Worm (Caenorhabditis elegans) whole organism, L3 larva: ENCODE results near the gene tag-275.

Experiments used
- ama-1 ChIP-seq: fragments of 150-350 bp; optimal IDR thresholded peaks from 2 replicates; lab custom pipeline; 2018
- ceh-28 ChIP-seq: fragments of 150-350 bp; optimal IDR thresholded peaks from 2 replicates; lab custom pipeline; 2014; ENCODE audit warnings: missing biosample characterization, missing genetic modification reagents, missing genetic modification characterization
- ceh-82 ChIP-seq: fragments of 150-350 bp; optimal IDR thresholded peaks from 2 replicates; lab custom pipeline; 2014; ENCODE audit warnings: missing biosample characterization, missing genetic modification characterization
- ceh-9 ChIP-seq: sonication (generic microtip); optimal IDR thresholded peaks from 2 replicates; lab custom pipeline; 2018; ENCODE audit warnings: missing biosample characterization, missing genetic modification characterization
- daf-12 ChIP-seq: fragments of 150-350 bp; optimal IDR thresholded peaks from 2 replicates; lab custom pipeline; 2014; ENCODE audit warnings: missing biosample characterization, missing genetic modification reagents, missing genetic modification characterization
- egl-27 ChIP-seq: sonication (generic microtip); optimal IDR thresholded peaks from 4 replicates; lab custom pipeline; 2017; ENCODE audit warnings: missing biosample characterization, missing genetic modification reagents, missing genetic modification characterization
- egl-5 ChIP-seq: fragments of 150-350 bp; optimal IDR thresholded peaks from 2 replicates; lab custom pipeline; 2017; ENCODE audit warnings: missing biosample characterization, missing genetic modification reagents, missing genetic modification characterization, inconsistent platforms
- elt-1 ChIP-seq: fragments of 150-350 bp; optimal IDR thresholded peaks from 2 replicates; lab custom pipeline; 2014; ENCODE audit warnings: missing biosample characterization, missing genetic modification characterization
- elt-2 ChIP-seq: sonication (generic microtip); optimal IDR thresholded peaks from 2 replicates; lab custom pipeline; 2016; ENCODE audit warnings: missing genetic modification reagents, mild to moderate bottlenecking, missing genetic modification characterization, missing compliant biosample characterization
- elt-3 ChIP-seq, 3 experiments: fragments of 150-350 bp in 1 of 3; sonication (generic microtip) in 2 of 3; optimal IDR thresholded peaks; 2 replicates in 2 of 3; 4 replicates in 1 of 3; lab custom pipeline; 2014 to 2017; ENCODE audit warnings: missing biosample characterization in 3 of 3, missing genetic modification characterization in 3 of 3
- eor-1 ChIP-seq, 2 experiments: fragments of 150-350 bp; optimal IDR thresholded peaks; 2 replicates each; lab custom pipeline; 2014 to 2018; ENCODE audit warnings: missing biosample characterization in 2 of 2, missing genetic modification characterization in 2 of 2
- fkh-2 ChIP-seq: fragments of 150-350 bp; optimal IDR thresholded peaks from 2 replicates; lab custom pipeline; 2014; ENCODE audit warnings: missing biosample characterization, missing genetic modification reagents, missing genetic modification characterization
- fos-1 ChIP-seq: fragments of 150-350 bp; optimal IDR thresholded peaks from 2 replicates; lab custom pipeline; 2014; ENCODE audit warnings: missing biosample characterization, missing genetic modification characterization
- hmg-11 ChIP-seq: sonication (generic microtip); optimal IDR thresholded peaks from 2 replicates; lab custom pipeline; 2016; ENCODE audit warnings: missing genetic modification characterization, missing compliant biosample characterization
- jun-1 ChIP-seq: fragments of 150-350 bp; optimal IDR thresholded peaks from 2 replicates; lab custom pipeline; 2014; ENCODE audit warnings: missing biosample characterization, missing genetic modification reagents, missing genetic modification characterization
- lin-15B ChIP-seq: fragments of 150-350 bp; optimal IDR thresholded peaks from 2 replicates; lab custom pipeline; 2014; ENCODE audit warnings: missing biosample characterization, missing genetic modification characterization
- lin-39 ChIP-seq: fragments of 150-350 bp; optimal IDR thresholded peaks from 2 replicates; lab custom pipeline; 2018; ENCODE audit warnings: missing biosample characterization, missing genetic modification reagents, missing genetic modification characterization
- lsy-12 ChIP-seq: sonication (generic microtip); optimal IDR thresholded peaks from 2 replicates; lab custom pipeline; 2016; ENCODE audit warnings: mild to moderate bottlenecking, missing genetic modification characterization, missing compliant biosample characterization
- mml-1 ChIP-seq: fragments of 150-350 bp; sonication (generic microtip); optimal IDR thresholded peaks from 3 replicates; lab custom pipeline; 2014; ENCODE audit warnings: missing biosample characterization, missing genetic modification characterization
- nfya-1 ChIP-seq: sonication (generic microtip); optimal IDR thresholded peaks from 2 replicates; lab custom pipeline; 2017; ENCODE audit warnings: missing genetic modification characterization, mild to moderate bottlenecking, missing compliant biosample characterization, antibody characterized with exemption, moderate library complexity; ENCODE audit not compliant: insufficient read depth
- nhr-12 ChIP-seq: fragments of 150-350 bp; optimal IDR thresholded peaks from 2 replicates; lab custom pipeline; 2014; ENCODE audit warnings: missing biosample characterization, missing genetic modification characterization
- nhr-23 ChIP-seq: fragments of 150-350 bp; optimal IDR thresholded peaks from 2 replicates; lab custom pipeline; 2014; ENCODE audit warnings: missing biosample characterization, missing genetic modification reagents, missing genetic modification characterization
- nhr-237 ChIP-seq: fragments of 150-350 bp; optimal IDR thresholded peaks from 2 replicates; lab custom pipeline; 2014; ENCODE audit warnings: missing biosample characterization, missing genetic modification characterization
- nhr-25 ChIP-seq: sonication (generic microtip); optimal IDR thresholded peaks from 2 replicates; lab custom pipeline; 2017; ENCODE audit warnings: missing biosample characterization, missing genetic modification characterization
- nhr-28 ChIP-seq: fragments of 150-350 bp; optimal IDR thresholded peaks from 2 replicates; lab custom pipeline; 2014; ENCODE audit warnings: missing biosample characterization, missing genetic modification characterization
- nhr-43 ChIP-seq: sonication (generic microtip); optimal IDR thresholded peaks from 2 replicates; lab custom pipeline; 2016; ENCODE audit warnings: mild to moderate bottlenecking, missing genetic modification characterization, missing compliant biosample characterization; ENCODE audit not compliant: poor library complexity, severe bottlenecking
- nhr-67 ChIP-seq: fragments of 150-350 bp; optimal IDR thresholded peaks from 2 replicates; lab custom pipeline; 2014; ENCODE audit warnings: missing biosample characterization, missing genetic modification characterization
- nhr-77 ChIP-seq: fragments of 150-350 bp; optimal IDR thresholded peaks from 2 replicates; lab custom pipeline; 2014; ENCODE audit warnings: missing biosample characterization, missing genetic modification characterization
- pha-4 ChIP-seq: fragments of 150-350 bp; optimal IDR thresholded peaks from 2 replicates; lab custom pipeline; 2014; ENCODE audit warnings: missing biosample characterization, missing genetic modification reagents, missing genetic modification characterization
- pqm-1 ChIP-seq: fragments of 150-350 bp; optimal IDR thresholded peaks from 2 replicates; lab custom pipeline; 2017; ENCODE audit warnings: missing biosample characterization, missing genetic modification characterization, inconsistent platforms
- sea-2 ChIP-seq: fragments of 150-350 bp; sonication (generic microtip); optimal IDR thresholded peaks from 4 replicates; lab custom pipeline; 2014; ENCODE audit warnings: missing biosample characterization, missing genetic modification reagents, missing genetic modification characterization
- skn-1 ChIP-seq: fragments of 150-350 bp; optimal IDR thresholded peaks from 2 replicates; lab custom pipeline; 2014; ENCODE audit warnings: missing biosample characterization, missing genetic modification characterization
- unc-39 ChIP-seq: sonication (generic microtip); optimal IDR thresholded peaks from 4 replicates; lab custom pipeline; 2017; ENCODE audit warnings: missing biosample characterization, missing genetic modification characterization
- ztf-4 ChIP-seq: fragments of 150-350 bp; optimal IDR thresholded peaks from 2 replicates; lab custom pipeline; 2014; ENCODE audit warnings: missing biosample characterization, missing genetic modification characterization

The tag-275 gene

DNA sequence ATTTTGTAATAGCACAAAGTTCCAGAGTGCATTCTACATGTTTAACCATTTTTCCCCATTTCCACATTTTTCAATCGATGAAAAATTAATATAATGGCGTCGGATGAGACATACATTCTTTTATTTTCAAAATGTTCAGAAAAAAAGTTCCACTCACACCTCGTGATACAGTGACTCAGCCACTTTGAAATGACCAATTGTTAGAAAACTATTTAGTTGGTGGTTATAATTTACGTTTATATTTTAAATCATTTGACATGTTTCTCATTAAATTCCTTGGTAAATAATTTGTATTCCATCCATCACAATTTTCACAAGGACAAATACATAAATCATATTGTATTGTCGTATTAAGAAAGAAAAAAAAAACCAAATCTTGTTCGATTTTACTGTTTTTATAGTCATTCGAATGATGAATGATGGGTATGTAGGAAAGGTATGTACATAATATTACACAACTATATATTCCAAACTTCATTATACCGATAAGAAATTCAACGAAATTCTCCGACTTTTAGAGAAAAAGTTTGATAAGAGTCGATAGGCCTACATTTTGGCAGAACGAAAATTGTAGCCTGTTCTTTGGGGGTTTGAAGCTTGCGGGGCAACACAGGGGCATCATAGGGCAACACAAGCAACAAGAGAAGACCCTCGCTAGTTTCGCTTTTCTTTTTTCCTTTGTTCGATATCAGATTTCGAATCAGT is 49.8 kb downstream of the tag-275 start:
- TF ChIP-seq daf-12 (no peak), jun-1 (tag; lab: Kevin White, UChicago) (no peak), elt-2 (tag; lab: Kevin White, UChicago) (peak; percentile 53), egl-27 (tag; lab: Kevin White, UChicago) (no peak), pqm-1 (tag; lab: Kevin White, UChicago) (peak; percentile 61), nhr-43 (tag; lab: Kevin White, UChicago) (no peak)

- TF ChIP-seq lin-39 (tag; lab: Kevin White, UChicago) = no peak
- no peak for TF ChIP-seq nhr-28 (tag; lab: Kevin White, UChicago)
- peak; percentile 85 for TF ChIP-seq elt-2 (tag; lab: Kevin White, UChicago)
- peak; percentile 78 for TF ChIP-seq pqm-1 (tag; lab: Kevin White, UChicago)
- peak; percentile 77 for TF ChIP-seq pha-4 (tag; lab: Kevin White, UChicago)
- TF ChIP-seq fos-1 = no peak
Observed at ce11 chrX:6098420-6098819, 51.9 kb downstream of the tag-275 start.

ce11 chrX:6097551-6097950 is 52.8 kb downstream of the tag-275 start, which contains the start of gene C15H9.4:
Gene C15H9.4 (plus strand): TSS chrX:6097643.
- TF ChIP-seq sea-2 (peak; percentile 27), pha-4 (tag; lab: Kevin White, UChicago) (peak; percentile 1), nfya-1 (tag; lab: Kevin White, UChicago) (peak; percentile 69), nhr-67 (tag; lab: Kevin White, UChicago) (no peak), unc-39 (tag; lab: Kevin White, UChicago) (no peak), lsy-12 (tag; lab: Kevin White, UChicago) (peak; percentile 69), egl-5 (peak; percentile 63), hmg-11 (tag; lab: Kevin White, UChicago) (peak; percentile 82), ceh-28 (tag; lab: Kevin White, UChicago) (peak; percentile 40), eor-1 (tag; optimal IDR thresholded peaks at IDR 0.05; lab: Kevin White, UChicago) (no peak), lin-39 (tag; lab: Kevin White, UChicago) (peak; percentile 76), ceh-82 (tag; lab: Kevin White, UChicago) (no peak), egl-27 (tag; lab: Kevin White, UChicago) (peak; percentile 27)

DNA sequence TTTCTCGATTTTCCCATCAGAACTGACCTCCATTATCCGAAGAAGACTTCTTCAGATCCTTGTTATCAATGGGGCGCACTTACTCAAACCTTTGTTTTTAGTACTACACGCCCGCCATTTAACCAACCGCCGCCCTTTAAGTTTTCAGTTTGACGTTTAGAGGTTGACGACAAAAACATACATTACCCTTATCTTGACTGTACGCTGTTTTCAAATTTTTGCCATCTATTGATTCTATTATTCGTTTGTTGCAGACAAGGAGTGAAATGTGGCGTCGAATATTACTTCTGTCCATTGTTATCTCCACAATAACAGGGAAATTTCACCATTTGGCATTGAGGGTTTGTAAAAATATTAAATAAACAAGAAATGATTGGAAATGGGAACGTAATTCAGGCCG is 57.3 kb downstream of the tag-275 start, which contains the start of gene C15H9.5:
C15H9.5 (plus strand) TSS at position 255 of the 400 bp plus-strand sequence.
- TF ChIP-seq lin-15B (tag; lab: Kevin White, UChicago) = peak; percentile 14
- peak; percentile 62 for TF ChIP-seq nfya-1 (tag; lab: Kevin White, UChicago)
- TF ChIP-seq daf-12 = no peak
- peak; percentile 26 for TF ChIP-seq pha-4 (tag; lab: Kevin White, UChicago)
- no peak for TF ChIP-seq mml-1
- no peak for TF ChIP-seq nhr-12 (tag; lab: Kevin White, UChicago)
- no peak for TF ChIP-seq ama-1
- peak; percentile 29 for TF ChIP-seq skn-1 (tag; lab: Kevin White, UChicago)
- TF ChIP-seq elt-2 (tag; lab: Kevin White, UChicago) = peak; percentile 46
- TF ChIP-seq pqm-1 (tag; lab: Kevin White, UChicago) = peak; percentile 15

DNA sequence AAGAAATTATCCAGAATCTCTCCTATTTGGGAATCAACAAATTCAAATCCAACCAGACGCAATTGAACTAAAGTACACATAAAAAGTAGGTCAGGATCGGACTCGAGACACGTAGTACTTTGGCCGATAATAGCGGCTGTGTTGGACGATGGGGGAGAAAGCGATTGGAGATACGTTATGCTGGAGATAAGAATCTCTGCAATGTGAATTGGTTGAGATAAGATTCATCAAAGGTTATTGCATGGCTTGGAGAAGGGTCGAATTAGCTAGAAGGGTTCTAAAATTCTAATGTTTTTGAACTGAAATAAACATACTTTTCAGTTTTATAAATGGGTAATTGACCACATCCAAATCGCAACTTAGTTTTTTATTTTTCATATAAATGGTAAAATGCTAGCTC is 57.8 kb downstream of the tag-275 start:
- TF ChIP-seq ceh-9 (tag; lab: Kevin White, UChicago) = no peak
- TF ChIP-seq nhr-25 (tag; lab: Kevin White, UChicago) = peak; percentile 51
- no peak for TF ChIP-seq fkh-2 (tag; lab: Kevin White, UChicago)
- TF ChIP-seq nhr-43 (tag; lab: Kevin White, UChicago) = peak; percentile 27
- no peak for TF ChIP-seq pqm-1 (tag; lab: Kevin White, UChicago)
- no peak for TF ChIP-seq nhr-67 (tag; lab: Kevin White, UChicago)
- TF ChIP-seq nhr-23 = peak; percentile 88
- peak; percentile 95 for TF ChIP-seq elt-1 (tag; lab: Kevin White, UChicago)
- no peak for TF ChIP-seq nhr-237
- TF ChIP-seq mml-1 = no peak
- TF ChIP-seq lsy-12 (tag; lab: Kevin White, UChicago) = no peak
- TF ChIP-seq ztf-4 (tag; lab: Kevin White, UChicago) = no peak
- TF ChIP-seq nhr-77 (tag; lab: Kevin White, UChicago) = no peak
- no peak for TF ChIP-seq nhr-12 (tag; lab: Kevin White, UChicago)
- no peak for TF ChIP-seq elt-3 (tag; optimal IDR thresholded peaks at IDR 0.05; lab: Kevin White, UChicago)
